Fruit fly (Drosophila melanogaster): ENCODE data around the gene Nmd3.
A peak's percentile ranks its signal among the peaks of the same experiment; 100 is the strongest.

Gene Nmd3

DNA sequence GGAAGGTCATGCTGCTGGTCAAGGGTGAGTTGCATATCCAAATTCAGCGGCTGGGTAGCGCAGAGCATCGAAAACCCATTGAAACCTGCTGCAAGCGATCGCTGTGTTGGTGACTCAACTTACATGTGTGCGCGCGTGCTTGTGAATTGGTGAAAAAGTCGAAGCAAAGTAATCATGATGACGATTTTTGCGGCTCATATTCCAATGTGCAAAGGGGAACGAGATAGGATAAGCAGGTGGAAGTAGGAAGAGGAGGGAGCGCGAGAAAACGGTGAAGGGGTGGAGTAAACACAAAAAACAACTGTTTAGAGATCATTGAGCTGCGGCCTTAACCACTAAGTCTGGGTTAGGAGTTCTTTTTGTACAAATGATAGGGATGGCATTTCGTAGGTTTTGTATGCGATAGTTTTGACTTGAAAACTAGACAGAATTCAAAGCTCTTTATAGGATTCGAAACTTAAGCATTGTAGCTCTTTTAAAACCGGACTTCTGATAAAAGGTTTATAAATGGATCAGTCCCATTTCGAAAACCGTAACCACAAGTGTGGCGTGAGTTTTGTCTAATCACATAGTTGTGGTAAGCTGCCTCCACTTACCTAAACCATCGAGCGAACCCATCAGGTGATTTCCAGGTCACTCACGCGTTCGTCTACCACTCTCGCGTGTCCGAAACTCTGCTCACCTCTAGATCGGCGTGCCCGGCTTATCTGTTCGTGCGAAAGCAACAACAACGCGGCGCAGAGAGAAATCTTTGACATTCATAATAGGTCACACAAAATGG is 38.6 kb downstream of the Nmd3 start (continued):
- TF ChIP-seq rib (GFP tag; IDR thresholded peaks at IDR 0.05) (0 out of 2 replicates have a peak, but pooled peaks have one; percentile 37), Blimp-1 (GFP tag; optimal IDR thresholded peaks at IDR 0.05) (no peak), ewg (GFP tag; optimal IDR thresholded peaks at IDR 0.05) (no peak), tin (GFP tag; optimal IDR thresholded peaks at IDR 0.05) (peak; percentile 4), CG9797 (GFP tag; optimal IDR thresholded peaks at IDR 0.05) (no peak), CG9727 (GFP tag; optimal IDR thresholded peaks at IDR 0.05) (peak; percentile 60), Taf1 (GFP tag; IDR thresholded peaks at IDR 0.05) (0 out of 2 replicates have a peak, but pooled peaks have one; percentile 35), CG11560 (tag; IDR thresholded peaks at IDR 0.05) (no peak), ssp (GFP tag; IDR thresholded peaks at IDR 0.05) (peak; percentile 31; the same call in 1 of the 2 replicates), CG16779 (GFP tag; IDR thresholded peaks at IDR 0.05) (no peak), CG2199 (GFP tag; IDR thresholded peaks at IDR 0.05) (no peak), Xrp1 (GFP tag; IDR thresholded peaks at IDR 0.05) (0 out of 2 replicates have a peak, but pooled peaks have one; percentile 5), Tbp (GFP tag; optimal IDR thresholded peaks at IDR 0.05) (no peak), onecut (GFP tag; IDR thresholded peaks at IDR 0.05) (0 out of 2 replicates have a peak, but pooled peaks have one; percentile 3), CG12155 (GFP tag; optimal IDR thresholded peaks at IDR 0.05) (peak; percentile 25), Sry-β (GFP tag; optimal IDR thresholded peaks at IDR 0.05) (no peak), Chrac-16 (GFP tag; optimal IDR thresholded peaks at IDR 0.05) (no peak), CG10209 (GFP tag; optimal IDR thresholded peaks at IDR 0.05) (peak; percentile 13), HHEX (GFP tag; optimal IDR thresholded peaks at IDR 0.05) (peak; percentile 2), CG13775 (GFP tag; optimal IDR thresholded peaks at IDR 0.05) (peak; percentile 36), Jarid2 (GFP tag; optimal IDR thresholded peaks at IDR 0.05) (no peak), CG8290 (GFP tag; optimal IDR thresholded peaks at IDR 0.05) (no peak), CG8290 (tag; optimal IDR thresholded peaks at IDR 0.05) (peak; percentile 13 to 19), Dfd (GFP tag; optimal IDR thresholded peaks at IDR 0.05) (no peak), Hand (GFP tag; optimal IDR thresholded peaks at IDR 0.05) (peak; percentile 1), lola (GFP tag; optimal IDR thresholded peaks at IDR 0.05) (peak in 1 of 3 experiments; percentile 30), Usf (GFP tag; optimal IDR thresholded peaks at IDR 0.05) (peak; percentile 36), CG13624 (GFP tag; optimal IDR thresholded peaks at IDR 0.05) (peak; percentile 61), tio (GFP tag; optimal IDR thresholded peaks at IDR 0.05) (no peak), Fer3 (tag; optimal IDR thresholded peaks at IDR 0.05) (peak; percentile 7), Side (GFP tag; optimal IDR thresholded peaks at IDR 0.05) (peak; percentile 9), CG12391 (tag; optimal IDR thresholded peaks at IDR 0.05) (peak; percentile 49), Mes4 (GFP tag; optimal IDR thresholded peaks at IDR 0.05) (no peak), CG31365 (tag; optimal IDR thresholded peaks at IDR 0.05) (no peak), lov (optimal IDR thresholded peaks at IDR 0.05) (no peak), lov (GFP tag; IDR thresholded peaks at IDR 0.05) (no peak), schlank (tag; optimal IDR thresholded peaks at IDR 0.05) (no peak), caup (GFP tag; optimal IDR thresholded peaks at IDR 0.05; ENCODE audit: severe bottlenecking) (peak; percentile 7), jing (GFP tag; optimal IDR thresholded peaks at IDR 0.05) (peak; percentile 0), GATAe (GFP tag; conservative IDR thresholded peaks at IDR 0.05) (no peak), nom (GFP tag; optimal IDR thresholded peaks at IDR 0.05) (no peak), gro (GFP tag; optimal IDR thresholded peaks at IDR 0.05) (peak; percentile 46), Aef1 (GFP tag; IDR thresholded peaks at IDR 0.05) (peak; percentile 46; the same call in 1 of the 3 replicates), CG2678 (tag; optimal IDR thresholded peaks at IDR 0.05) (peak; percentile 60), D19A (tag; optimal IDR thresholded peaks at IDR 0.05) (no peak), zf30C (GFP tag; optimal IDR thresholded peaks at IDR 0.05) (no peak), H15 (GFP tag; IDR thresholded peaks at IDR 0.05) (0 out of 3 replicates have a peak, but pooled peaks have one; percentile 12), al (GFP tag; IDR thresholded peaks at IDR 0.05) (0 out of 2 replicates have a peak, but pooled peaks have one; percentile 33), CG18011 (GFP tag; optimal IDR thresholded peaks at IDR 0.05) (no peak)

All from whole organism, embryonic.